Worm (Caenorhabditis elegans) whole organism, young adult: ENCODE data around the gene nhr-264.

Experiments
- B0035.1 ChIP-seq: sonication (generic microtip); optimal IDR thresholded peaks from 2 replicates; lab custom pipeline; 2016; ENCODE audit warnings: missing genetic modification characterization, mild to moderate bottlenecking, missing compliant biosample characterization, missing genotype, missing genetic modification reagents
- B0261.1 ChIP-seq: sonication (generic microtip); optimal IDR thresholded peaks from 2 replicates; lab custom pipeline; 2016; ENCODE audit warnings: mild to moderate bottlenecking, missing genetic modification characterization, moderate library complexity, missing compliant biosample characterization
- D2030.7 ChIP-seq: fragments of 200-800 bp; sonication (Bioruptor generic); IDR thresholded peaks from 2 replicates; pipeline ENCODE4 v1.3.6; 2022; ENCODE audit warnings: missing genetic modification reagents, missing genetic modification characterization, missing compliant biosample characterization
- F22D6.2 ChIP-seq: sonication (generic microtip); optimal IDR thresholded peaks from 2 replicates; lab custom pipeline; 2016; ENCODE audit warnings: mild to moderate bottlenecking, missing genetic modification characterization, missing compliant biosample characterization
- F49E8.2 ChIP-seq: sonication (generic microtip); optimal IDR thresholded peaks from 3 replicates; lab custom pipeline; 2017; ENCODE audit warnings: missing genetic modification characterization, mild to moderate bottlenecking, missing compliant biosample characterization, antibody characterized with exemption, moderate library complexity; ENCODE audit not compliant: insufficient read depth
- F57A8.1 ChIP-seq: fragments of 200-800 bp; sonication (Bioruptor generic); optimal IDR thresholded peaks from 2 replicates; lab custom pipeline; 2018; ENCODE audit warnings: mild to moderate bottlenecking, missing genetic modification characterization, moderate library complexity, missing compliant biosample characterization
- K12H6.12 ChIP-seq: fragments of 200-800 bp; sonication (Bioruptor generic); optimal IDR thresholded peaks from 2 replicates; lab custom pipeline; 2018; ENCODE audit warnings: mild to moderate bottlenecking, missing genetic modification characterization, missing compliant biosample characterization
- Y53F4B.3 ChIP-seq: fragments of 200-800 bp; sonication (Bioruptor generic); IDR thresholded peaks from 2 replicates; pipeline ENCODE4 v1.3.6; 2022; ENCODE audit warnings: missing genetic modification reagents, missing genetic modification characterization, missing compliant biosample characterization
- Y79H2A.3 ChIP-seq: fragments of 200-800 bp; sonication (Bioruptor generic); conservative IDR thresholded peaks from 2 replicates; pipeline ENCODE4 v1.3.6; 2022; ENCODE audit warnings: missing genetic modification reagents, missing genetic modification characterization, missing compliant biosample characterization
- Y95B8A.8 ChIP-seq: fragments of 200-800 bp; sonication (Bioruptor generic); IDR thresholded peaks from 2 replicates; pipeline ENCODE4 v1.3.6; 2022; ENCODE audit warnings: missing genetic modification reagents, missing genetic modification characterization, missing compliant biosample characterization
- bed-2 ChIP-seq: fragments of 200-800 bp; sonication (Bioruptor generic); IDR thresholded peaks from 2 replicates; pipeline ENCODE4 v1.3.6; 2022; ENCODE audit warnings: missing genetic modification reagents, missing genetic modification characterization, missing compliant biosample characterization
- ccch-3 ChIP-seq: fragments of 200-800 bp; sonication (Bioruptor generic); optimal IDR thresholded peaks from 2 replicates; lab custom pipeline; 2018; ENCODE audit warnings: mild to moderate bottlenecking, missing genetic modification characterization, missing compliant biosample characterization
- cebp-2 ChIP-seq: fragments of 200-800 bp; sonication (Bioruptor generic); IDR thresholded peaks from 2 replicates; pipeline ENCODE4 v1.3.6; 2022; ENCODE audit warnings: missing genetic modification characterization, missing compliant biosample characterization
- ceh-100 ChIP-seq: fragments of 200-800 bp; sonication (Bioruptor generic); IDR thresholded peaks from 2 replicates; pipeline ENCODE4 v1.3.6; 2022; ENCODE audit warnings: missing genetic modification reagents, missing genetic modification characterization, missing compliant biosample characterization
- ceh-58 ChIP-seq: fragments of 200-800 bp; sonication (Bioruptor generic); IDR thresholded peaks from 2 replicates; pipeline ENCODE4 v1.3.6; 2022; ENCODE audit warnings: missing genetic modification characterization, missing compliant biosample characterization
- ceh-79 ChIP-seq: sonication (generic microtip); optimal IDR thresholded peaks from 2 replicates; lab custom pipeline; 2017; ENCODE audit warnings: mild to moderate bottlenecking, missing genetic modification characterization, missing compliant biosample characterization
- ceh-91 ChIP-seq: fragments of 200-800 bp; sonication (Bioruptor generic); IDR thresholded peaks from 2 replicates; pipeline ENCODE4 v1.3.6; 2022; ENCODE audit warnings: missing genetic modification reagents, missing genetic modification characterization, missing compliant biosample characterization
- chd-7 ChIP-seq: sonication (generic microtip); optimal IDR thresholded peaks from 2 replicates; lab custom pipeline; 2016; ENCODE audit warnings: mild to moderate bottlenecking, missing genetic modification characterization, moderate library complexity, missing compliant biosample characterization
- dox-1 ChIP-seq: fragments of 200-800 bp; sonication (Bioruptor generic); IDR thresholded peaks from 2 replicates; pipeline ENCODE4 v1.3.6; 2022; ENCODE audit warnings: missing genetic modification reagents, missing genetic modification characterization, missing compliant biosample characterization
- egrh-3 ChIP-seq: fragments of 200-800 bp; sonication (Bioruptor generic); IDR thresholded peaks from 2 replicates; pipeline ENCODE4 v1.3.6; 2022; ENCODE audit warnings: missing genetic modification reagents, missing genetic modification characterization, missing compliant biosample characterization
- hmg-1.2 ChIP-seq: fragments of 200-800 bp; sonication (Bioruptor generic); IDR thresholded peaks from 2 replicates; pipeline ENCODE4 v1.3.6; 2022; ENCODE audit warnings: missing genetic modification reagents, missing genetic modification characterization, missing compliant biosample characterization
- hrde-1 ChIP-seq: sonication (generic microtip); optimal IDR thresholded peaks from 2 replicates; lab custom pipeline; 2016; ENCODE audit warnings: missing genetic modification characterization, mild to moderate bottlenecking, missing compliant biosample characterization, moderate library complexity, missing genotype, missing genetic modification reagents, borderline replicate concordance
- hsf-1 ChIP-seq: fragments of 200-800 bp; sonication (Bioruptor generic); IDR thresholded peaks from 2 replicates; pipeline ENCODE4 v1.3.6; 2022; ENCODE audit warnings: missing genetic modification reagents, missing genetic modification characterization, missing compliant biosample characterization
- lag-1 ChIP-seq: fragments of 200-800 bp; sonication (Bioruptor generic); IDR thresholded peaks from 2 replicates; pipeline ENCODE4 v1.3.6; 2022; ENCODE audit warnings: missing genetic modification reagents, missing genetic modification characterization, missing compliant biosample characterization
- lsy-27 ChIP-seq: sonication (generic microtip); optimal IDR thresholded peaks from 2 replicates; lab custom pipeline; 2017; ENCODE audit warnings: missing genetic modification characterization, mild to moderate bottlenecking, missing compliant biosample characterization, antibody characterized with exemption, missing genotype, borderline replicate concordance; ENCODE audit not compliant: insufficient read depth
- madf-8 ChIP-seq: fragments of 200-800 bp; sonication (Bioruptor generic); conservative IDR thresholded peaks from 2 replicates; pipeline ENCODE4 v1.3.6; 2022; ENCODE audit warnings: missing genetic modification reagents, missing genetic modification characterization, missing compliant biosample characterization
- nfya-1 ChIP-seq: sonication (generic microtip); optimal IDR thresholded peaks from 2 replicates; lab custom pipeline; 2017; ENCODE audit warnings: antibody characterized with exemption, missing compliant biosample characterization, missing genetic modification characterization, borderline replicate concordance; ENCODE audit not compliant: insufficient read depth
- nfya-2 ChIP-seq: fragments of 200-800 bp; sonication (Bioruptor generic); IDR thresholded peaks from 2 replicates; pipeline ENCODE4 v1.3.6; 2022; ENCODE audit warnings: missing genetic modification reagents, missing genetic modification characterization, missing compliant biosample characterization
- nhr-179 ChIP-seq: sonication (generic microtip); optimal IDR thresholded peaks from 2 replicates; lab custom pipeline; 2016; ENCODE audit warnings: mild to moderate bottlenecking, missing genetic modification characterization, missing compliant biosample characterization
- pha-4 ChIP-seq: fragments of 150-350 bp; sonication (generic microtip); optimal IDR thresholded peaks from 2 replicates; lab custom pipeline; 2014; ENCODE audit warnings: missing biosample characterization, missing genetic modification reagents, missing genetic modification characterization
- snpc-4 ChIP-seq, 5 experiments: fragments of 150-350 bp in 1 of 5; sonication (generic microtip) in 4 of 5; optimal IDR thresholded peaks; 2 replicates each; lab custom pipeline; 2014 to 2018; ENCODE audit warnings: missing genetic modification characterization in 5 of 5, missing biosample characterization in 3 of 5, antibody characterized with exemption in 2 of 5, mild to moderate bottlenecking in 2 of 5, missing compliant biosample characterization in 2 of 5, missing genotype in 2 of 5, moderate library complexity in 2 of 5, missing genetic modification reagents in 1 of 5
- tbp1 ChIP-seq: fragments of 200-800 bp; sonication (Bioruptor generic); optimal IDR thresholded peaks from 2 replicates; lab custom pipeline; 2018; ENCODE audit warnings: mild to moderate bottlenecking, missing genetic modification characterization, missing compliant biosample characterization
- ztf-3 ChIP-seq: fragments of 200-800 bp; sonication (Bioruptor generic); optimal IDR thresholded peaks from 2 replicates; lab custom pipeline; 2018; ENCODE audit warnings: mild to moderate bottlenecking, missing genetic modification characterization, missing compliant biosample characterization
- ztf-6 ChIP-seq: fragments of 200-800 bp; sonication (Bioruptor generic); IDR thresholded peaks from 2 replicates; pipeline ENCODE4 v1.3.6; 2022; ENCODE audit warnings: missing genetic modification reagents, missing genetic modification characterization, missing compliant biosample characterization

Gene nhr-264

ce11 chrIV:9308975-9309374 lies 15.2 kb upstream of the nhr-264 start, which contains the start of gene F49C12.6:
TSS of gene F49C12.6 (minus strand) at chrIV:9309075.
- TF ChIP-seq ceh-91 (GFP tag; lab: Robert Waterston, UW) = no peak
- TF ChIP-seq lag-1 (GFP tag; lab: Robert Waterston, UW) = no peak
- no peak for TF ChIP-seq F57A8.1 (GFP tag; lab: Kevin White, UChicago)
- TF ChIP-seq nhr-179 = no peak
- TF ChIP-seq F49E8.2 (tag; lab: Kevin White, UChicago) = no peak
- TF ChIP-seq Y53F4B.3 (GFP tag; lab: Robert Waterston, UW) = no peak
- no peak for TF ChIP-seq snpc-4 (GFP tag; optimal IDR thresholded peaks at IDR 0.05; lab: Kevin White, UChicago)
- TF ChIP-seq snpc-4 (tag; optimal IDR thresholded peaks at IDR 0.05; lab: Kevin White, UChicago) = no peak
- no peak for TF ChIP-seq dox-1
- no peak for TF ChIP-seq cebp-2 (GFP tag; lab: Robert Waterston, UW)
- no peak for TF ChIP-seq ceh-100 (GFP tag; lab: Robert Waterston, UW)
- TF ChIP-seq D2030.7 (GFP tag; lab: Robert Waterston, UW) = no peak
- TF ChIP-seq tbp1 = no peak

ce11 chrIV:9304617-9305016 lies 10.9 kb upstream of the nhr-264 start, which contains the start of gene F49C12.5:
TSS of gene F49C12.5 (plus strand) at chrIV:9304917.
- TF ChIP-seq K12H6.12 = no peak

ce11 chrIV:9303994-9304393 lies 10.3 kb upstream of the nhr-264 start, which contains the start of gene F49C12.4:
TSS of gene F49C12.4 (minus strand) at chrIV:9304094.
- no peak for TF ChIP-seq egrh-3
- TF ChIP-seq hsf-1 (GFP tag; lab: Robert Waterston, UW) = no peak
- TF ChIP-seq Y53F4B.3 (GFP tag; lab: Robert Waterston, UW) = no peak
- no peak for TF ChIP-seq Y79H2A.3
- no peak for TF ChIP-seq ceh-58 (GFP tag; lab: Robert Waterston, UW)
- TF ChIP-seq lsy-27 (tag; lab: Kevin White, UChicago) = no peak
- no peak for TF ChIP-seq hmg-1.2
- TF ChIP-seq bed-2 (GFP tag; lab: Robert Waterston, UW) = no peak
- no peak for TF ChIP-seq B0261.1 (tag; lab: Kevin White, UChicago)
- TF ChIP-seq Y95B8A.8 = no peak
- no peak for TF ChIP-seq hrde-1 (tag; lab: Kevin White, UChicago)
- TF ChIP-seq F22D6.2 (tag; lab: Kevin White, UChicago) = no peak

ce11 chrIV:9300127-9300526 lies 6.4 kb upstream of the nhr-264 start, which contains the start of gene F49C12.3:
TSS of gene F49C12.3 (plus strand) at chrIV:9300427.
- TF ChIP-seq ceh-79 (tag; lab: Kevin White, UChicago) (no peak), ccch-3 (GFP tag; lab: Kevin White, UChicago) (no peak), nfya-1 (tag; lab: Kevin White, UChicago) (no peak), ztf-6 (GFP tag; lab: Robert Waterston, UW) (no peak), ztf-3 (GFP tag; lab: Kevin White, UChicago) (no peak), madf-8 (GFP tag; lab: Robert Waterston, UW) (no peak), B0035.1 (tag; lab: Kevin White, UChicago) (no peak), chd-7 (tag; lab: Kevin White, UChicago) (no peak), hmg-1.2 (no peak), nfya-2 (GFP tag; lab: Robert Waterston, UW) (no peak), pha-4 (no peak)
